Fruit fly (Drosophila melanogaster) whole organism, embryonic: ENCODE measurements around the gene Dlic.

Source experiments
- CG1024 ChIP-seq: fragments of 200-800 bp; sonication (Bioruptor generic); IDR thresholded peaks from 2 replicates; pipeline ENCODE4 v1.3.6; 2022; ENCODE audit warnings: missing biosample characterization, missing genetic modification characterization
- CG32767 ChIP-seq: fragments of 200-800 bp; sonication (Bioruptor generic); IDR thresholded peaks from 2 replicates; pipeline ENCODE4 v1.3.6; 2022; ENCODE audit warnings: missing biosample characterization, missing genetic modification characterization
- CG4617 ChIP-seq: fragments of 200-800 bp; sonication (Bioruptor generic); optimal IDR thresholded peaks from 3 replicates; lab custom pipeline; 2016; ENCODE audit warnings: missing biosample characterization, missing genetic modification characterization, borderline replicate concordance
- CG8478 ChIP-seq: fragments of >200 bp; optimal IDR thresholded peaks from 2 replicates; lab custom pipeline; 2018
- HLH3B ChIP-seq: fragments of 200-800 bp; sonication (Bioruptor generic); IDR thresholded peaks from 2 replicates; pipeline ENCODE4 v1.3.6; 2022; ENCODE audit warnings: missing biosample characterization, missing genetic modification characterization
- HmgD ChIP-seq: fragments of 200-800 bp; sonication (Bioruptor generic); optimal IDR thresholded peaks from 3 replicates; lab custom pipeline; 2016; ENCODE audit warnings: missing biosample characterization, missing genetic modification characterization
- Hr3 ChIP-seq: fragments of 200-800 bp; sonication (Bioruptor generic); optimal IDR thresholded peaks from 3 replicates; lab custom pipeline; 2016; ENCODE audit warnings: missing biosample characterization, missing genetic modification characterization
- Hr78 ChIP-seq, 2 experiments: fragments of 200-800 bp in 1 of 2; fragments of >200 bp in 1 of 2; sonication (Bioruptor generic) in 1 of 2; optimal IDR thresholded peaks; 2 replicates each; lab custom pipeline; 2017 to 2019; ENCODE audit warnings: missing biosample characterization in 2 of 2, missing genetic modification characterization in 2 of 2, mild to moderate bottlenecking in 1 of 2, moderate library complexity in 1 of 2
- dati ChIP-seq: fragments of 200-800 bp; sonication (Bioruptor generic); IDR thresholded peaks from 2 replicates; pipeline ENCODE4 v1.3.6; 2022; ENCODE audit warnings: missing biosample characterization, missing genetic modification characterization
- prd ChIP-seq, 3 experiments: fragments of >200 bp in 2 of 3; fragments of 200-800 bp in 1 of 3; sonication (Bioruptor generic) in 1 of 3; optimal IDR thresholded peaks in 2 of 3; IDR thresholded peaks in 1 of 3; 2 replicates in 2 of 3; 3 replicates in 1 of 3; pipeline versions ENCODE4 v1.3.6 to Lab custom; 2017 to 2022; ENCODE audit warnings: missing biosample characterization in 1 of 3, missing genetic modification characterization in 1 of 3

DNA sequence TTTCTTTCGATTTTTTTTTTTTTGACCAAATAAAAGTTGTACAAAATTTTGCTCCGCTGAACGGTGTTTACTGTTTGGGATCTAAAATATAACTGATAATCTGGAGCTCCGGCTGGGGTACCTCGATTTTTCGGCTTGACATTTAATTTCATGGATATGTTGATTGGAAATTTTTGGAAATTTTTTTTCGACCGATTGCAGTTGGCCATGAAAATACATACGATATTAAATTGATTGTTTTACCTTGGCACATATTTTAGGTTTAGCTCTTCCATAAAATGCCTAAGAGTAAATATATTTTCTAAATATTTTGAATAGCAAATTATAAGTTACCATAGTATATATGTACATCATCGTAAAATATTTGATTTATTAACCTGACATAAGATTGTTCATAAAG is 16.4 kb downstream of the Dlic start, which contains the start of gene CG1394:
- TF ChIP-seq CG8478 (lab: Kevin White, UChicago) (no peak), dati (GFP tag; lab: Robert Waterston, UW) (no peak), Hr78 (GFP tag; optimal IDR thresholded peaks at IDR 0.05; lab: Kevin White, UChicago) (no peak), HLH3B (GFP tag; lab: Robert Waterston, UW) (no peak), CG4617 (GFP tag; lab: Kevin White, UChicago) (no peak), CG1024 (GFP tag; lab: Robert Waterston, UW) (no peak), HmgD (GFP tag; lab: Kevin White, UChicago) (no peak), CG32767 (no peak), Hr3 (GFP tag; lab: Kevin White, UChicago) (no peak), prd (optimal IDR thresholded peaks at IDR 0.05; lab: Kevin White, UChicago) (no peak), prd (GFP tag; IDR thresholded peaks at IDR 0.05; lab: Robert Waterston, UW) (no peak)
